Worm (Caenorhabditis elegans): ENCODE measurements around the gene F23H12.5.
A peak's percentile ranks its signal among the peaks of the same experiment; 100 is the strongest.

F23H12.5 gene

ce11 chrV:12405929-12406328 is 47.5 kb downstream of the F23H12.5 start, which contains the start of gene K01D12.10:
Gene K01D12.10, plus strand, starts transcription at chrV:12406229.
- TF ChIP-seq nhr-28 (tag; optimal IDR thresholded peaks at IDR 0.05) (no peak), nhr-76 (tag; optimal IDR thresholded peaks at IDR 0.05) (no peak), elt-1 (tag; optimal IDR thresholded peaks at IDR 0.05; ENCODE audit: borderline replicate concordance, insufficient read depth) (no peak), blmp-1 (tag; optimal IDR thresholded peaks at IDR 0.05) (no peak), nhr-2 (tag; optimal IDR thresholded peaks at IDR 0.05) (no peak), ham-2 (GFP tag; optimal IDR thresholded peaks at IDR 0.05) (no peak), pha-4 (tag; optimal IDR thresholded peaks at IDR 0.05) (no peak), ceh-43 (GFP tag; optimal IDR thresholded peaks at IDR 0.05) (no peak), unc-120 (tag; optimal IDR thresholded peaks at IDR 0.05; ENCODE audit: poor library complexity, severe bottlenecking) (no peak), sptf-1 (tag; optimal IDR thresholded peaks at IDR 0.05) (no peak)

DNA sequence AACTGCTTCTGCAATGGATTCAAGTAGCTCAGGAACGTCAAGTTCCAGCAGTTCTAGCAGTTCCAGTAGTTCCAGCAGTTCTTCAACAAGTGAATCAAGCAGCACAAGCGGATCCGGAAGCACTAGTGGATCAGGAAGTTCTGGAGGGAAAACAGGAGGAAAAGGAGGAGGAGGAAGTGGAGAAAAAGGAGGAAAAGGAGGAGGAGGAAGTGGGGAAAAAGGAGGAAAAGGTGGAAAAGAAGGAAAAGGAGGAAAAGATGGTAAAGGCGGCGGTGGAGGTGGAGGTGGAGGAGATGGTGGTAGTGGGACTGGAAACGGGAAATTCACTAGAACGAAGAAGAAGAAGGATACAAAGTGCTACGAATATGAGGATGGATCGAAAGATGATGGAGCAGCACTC is 48.1 kb downstream of the F23H12.5 start:
- TF ChIP-seq hlh-1 (tag; optimal IDR thresholded peaks at IDR 0.05) (no peak), flh-1 (GFP tag; optimal IDR thresholded peaks at IDR 0.05) (no peak), lin-13 (tag; optimal IDR thresholded peaks at IDR 0.05) (no peak), nhr-28 (tag; optimal IDR thresholded peaks at IDR 0.05) (no peak), sptf-1 (tag; optimal IDR thresholded peaks at IDR 0.05) (peak; percentile 11)

- TF ChIP-seq lin-13 (tag; optimal IDR thresholded peaks at IDR 0.05) (no peak), ham-2 (GFP tag; optimal IDR thresholded peaks at IDR 0.05) (no peak), ceh-83 (GFP tag; optimal IDR thresholded peaks at IDR 0.05) (no peak), blmp-1 (tag; optimal IDR thresholded peaks at IDR 0.05) (no peak), sptf-1 (tag; optimal IDR thresholded peaks at IDR 0.05) (no peak)
Measured at ce11 chrV:12408525-12408924, 50.1 kb downstream of the F23H12.5 start, which contains the start of gene cdr-4. Gene cdr-4, minus strand, starts transcription at chrV:12408625.

DNA sequence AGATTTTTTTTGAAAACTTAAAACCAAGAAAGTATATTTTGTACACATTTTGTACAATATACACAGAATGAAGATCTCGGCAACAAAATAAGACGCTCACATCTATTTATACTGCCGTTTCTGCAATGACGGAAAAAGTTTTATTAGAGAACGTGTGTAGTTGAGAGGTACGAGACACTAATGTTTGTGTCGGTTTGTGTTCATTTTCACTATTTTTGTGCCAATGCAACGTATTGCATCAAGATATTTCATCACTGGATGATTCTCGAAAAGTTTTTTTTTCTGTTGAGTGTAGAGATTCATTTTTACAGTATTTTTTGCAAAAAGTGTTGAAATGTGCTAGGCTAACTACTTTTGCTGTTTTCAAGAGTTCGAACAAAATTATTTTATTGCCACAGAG is 50.5 kb downstream of the F23H12.5 start:
- TF ChIP-seq drap-1 (GFP tag; optimal IDR thresholded peaks at IDR 0.05), result no peak
- no peak for TF ChIP-seq mep-1 (tag; optimal IDR thresholded peaks at IDR 0.05)
- TF ChIP-seq tbx-8 (GFP tag; optimal IDR thresholded peaks at IDR 0.05), result no peak
- no peak for TF ChIP-seq unc-39 (tag; optimal IDR thresholded peaks at IDR 0.05)
- TF ChIP-seq sem-2 (GFP tag; optimal IDR thresholded peaks at IDR 0.05), result no peak
- TF ChIP-seq hlh-1 (tag; optimal IDR thresholded peaks at IDR 0.05), result no peak
- no peak for TF ChIP-seq nhr-12 (tag; optimal IDR thresholded peaks at IDR 0.05)
- TF ChIP-seq lin-13 (tag; optimal IDR thresholded peaks at IDR 0.05), result no peak
- TF ChIP-seq ceh-39 (tag; optimal IDR thresholded peaks at IDR 0.05), result no peak
- TF ChIP-seq zip-8 (tag; optimal IDR thresholded peaks at IDR 0.05), result no peak
- TF ChIP-seq ces-1 (GFP tag; optimal IDR thresholded peaks at IDR 0.05), result no peak
- TF ChIP-seq ceh-83 (GFP tag; optimal IDR thresholded peaks at IDR 0.05), result no peak
- no peak for TF ChIP-seq unc-120 (tag; optimal IDR thresholded peaks at IDR 0.05; ENCODE audit: poor library complexity, severe bottlenecking)
- no peak for TF ChIP-seq ztf-11 (tag; optimal IDR thresholded peaks at IDR 0.05)
- TF ChIP-seq snpc-4 (tag; optimal IDR thresholded peaks at IDR 0.05), result no peak
- TF ChIP-seq blmp-1 (tag; optimal IDR thresholded peaks at IDR 0.05), result no peak
- TF ChIP-seq ham-2 (GFP tag; optimal IDR thresholded peaks at IDR 0.05), result no peak
- TF ChIP-seq nhr-2 (tag; optimal IDR thresholded peaks at IDR 0.05), result no peak

DNA sequence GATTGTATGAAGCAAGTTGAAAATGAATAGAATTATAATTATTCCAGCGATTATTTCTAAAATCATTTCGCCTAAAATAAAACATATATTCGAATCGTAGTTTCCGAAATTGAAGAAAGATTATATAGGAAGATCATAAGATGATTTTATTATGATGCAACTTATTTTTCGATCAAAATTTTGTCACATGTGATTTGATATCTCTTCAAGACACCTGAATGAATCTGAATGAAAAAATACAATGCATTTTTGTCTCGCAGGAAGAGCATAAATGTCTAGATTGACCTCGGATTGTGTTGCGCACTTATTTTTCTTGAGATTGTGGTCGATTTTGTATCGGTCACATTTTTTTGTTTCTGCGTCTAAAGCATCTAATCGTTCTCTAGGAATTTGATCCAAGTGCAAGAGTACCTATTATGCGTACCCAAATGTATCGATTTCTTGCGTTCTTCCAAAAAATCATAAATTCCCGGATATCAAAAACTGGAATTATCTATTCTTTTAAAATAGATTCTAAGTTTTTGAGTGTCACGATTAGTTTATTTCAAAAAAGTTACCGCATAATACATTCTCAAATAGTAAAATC is 52.1 kb downstream of the F23H12.5 start, which contains the start of gene hrg-2:
Gene hrg-2 (minus strand): TSS at position 98 of the 586 bp plus-strand sequence.
- no peak for TF ChIP-seq lin-13 (tag; optimal IDR thresholded peaks at IDR 0.05)
- no peak for TF ChIP-seq zip-8 (tag; optimal IDR thresholded peaks at IDR 0.05)
- TF ChIP-seq flh-1 (GFP tag; optimal IDR thresholded peaks at IDR 0.05), result no peak
- no peak for TF ChIP-seq bed-3 (GFP tag; optimal IDR thresholded peaks at IDR 0.05)
- TF ChIP-seq unc-62 (GFP tag; optimal IDR thresholded peaks at IDR 0.05), result no peak
- no peak for TF ChIP-seq drap-1 (GFP tag; optimal IDR thresholded peaks at IDR 0.05)
- TF ChIP-seq elt-1 (tag; optimal IDR thresholded peaks at IDR 0.05; ENCODE audit: borderline replicate concordance, insufficient read depth), result no peak
- no peak for TF ChIP-seq unc-39 (tag; optimal IDR thresholded peaks at IDR 0.05)

DNA sequence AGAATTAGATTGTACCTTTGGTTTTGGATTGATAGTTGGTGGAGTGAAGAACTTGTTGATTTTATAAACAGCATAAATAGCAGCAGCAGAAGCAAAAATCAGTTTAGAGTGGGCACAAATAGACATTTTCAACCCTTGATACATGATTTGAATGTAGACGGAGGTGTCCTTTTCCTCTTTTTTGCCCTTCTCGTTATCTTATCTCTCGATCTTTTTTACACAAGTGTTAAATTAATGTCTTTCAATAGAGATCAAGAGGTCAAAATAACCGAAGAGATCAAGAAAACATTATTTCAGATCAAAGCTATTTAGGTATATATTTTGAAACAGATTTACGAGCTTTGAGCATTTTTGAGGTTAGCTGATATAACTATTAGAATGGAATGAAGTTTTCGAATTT is 53.5 kb downstream of the F23H12.5 start, which contains the start of gene cdr-7:
Gene cdr-7 (minus strand): TSS at position 205 of the 400 bp plus-strand sequence.
- TF ChIP-seq unc-62 (GFP tag; optimal IDR thresholded peaks at IDR 0.05) (no peak), mab-5 (tag; optimal IDR thresholded peaks at IDR 0.05) (no peak), snpc-4 (tag; optimal IDR thresholded peaks at IDR 0.05) (no peak), nhr-76 (tag; optimal IDR thresholded peaks at IDR 0.05) (no peak), mep-1 (tag; optimal IDR thresholded peaks at IDR 0.05) (no peak), elt-1 (tag; optimal IDR thresholded peaks at IDR 0.05; ENCODE audit: borderline replicate concordance, insufficient read depth) (peak; percentile 12), ces-1 (GFP tag; optimal IDR thresholded peaks at IDR 0.05) (no peak), ztf-11 (tag; optimal IDR thresholded peaks at IDR 0.05) (no peak)

Data from whole organism, mixed stage, embryonic.